Worm (Caenorhabditis elegans): Measurements from ENCODE around the gene F59E12.6.

The F59E12.6 gene

DNA sequence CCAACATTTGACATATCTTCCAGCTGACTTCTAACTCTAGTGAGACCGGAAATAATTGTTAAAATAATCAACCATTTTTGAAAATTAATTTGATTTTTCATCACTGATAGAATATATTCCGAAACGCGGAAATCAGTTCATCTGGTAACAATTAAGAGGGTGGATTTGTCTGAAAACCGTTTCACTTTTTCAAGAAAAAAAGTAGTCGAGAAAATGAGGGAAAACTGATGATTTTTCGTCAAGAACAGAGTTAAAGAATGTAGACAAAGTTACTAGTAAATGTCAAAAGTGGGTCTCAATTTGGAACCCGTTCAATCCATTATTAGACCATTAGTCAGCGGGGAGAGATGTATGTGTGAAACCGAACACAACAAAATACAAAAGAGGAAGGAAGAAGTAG, 27.6 kb downstream of the F59E12.6 start, which contains the start of gene C17G10.6:
TSS of gene C17G10.6 (minus strand) at position 101 of the 400 bp plus-strand sequence.
- TF ChIP-seq ztf-29 (GFP tag; IDR thresholded peaks at IDR 0.05) (no peak), med-1 (GFP tag; optimal IDR thresholded peaks at IDR 0.05; ENCODE audit: insufficient read depth) (no peak), T22C8.4 (GFP tag; IDR thresholded peaks at IDR 0.05) (no peak), tab-1 (GFP tag; IDR thresholded peaks at IDR 0.05) (no peak), flt-1 (GFP tag; IDR thresholded peaks at IDR 0.05) (no peak), klf-2 (GFP tag; conservative IDR thresholded peaks at IDR 0.05) (no peak), ref-1 (GFP tag; conservative IDR thresholded peaks at IDR 0.05) (no peak), ztf-23 (GFP tag; IDR thresholded peaks at IDR 0.05) (no peak)

DNA sequence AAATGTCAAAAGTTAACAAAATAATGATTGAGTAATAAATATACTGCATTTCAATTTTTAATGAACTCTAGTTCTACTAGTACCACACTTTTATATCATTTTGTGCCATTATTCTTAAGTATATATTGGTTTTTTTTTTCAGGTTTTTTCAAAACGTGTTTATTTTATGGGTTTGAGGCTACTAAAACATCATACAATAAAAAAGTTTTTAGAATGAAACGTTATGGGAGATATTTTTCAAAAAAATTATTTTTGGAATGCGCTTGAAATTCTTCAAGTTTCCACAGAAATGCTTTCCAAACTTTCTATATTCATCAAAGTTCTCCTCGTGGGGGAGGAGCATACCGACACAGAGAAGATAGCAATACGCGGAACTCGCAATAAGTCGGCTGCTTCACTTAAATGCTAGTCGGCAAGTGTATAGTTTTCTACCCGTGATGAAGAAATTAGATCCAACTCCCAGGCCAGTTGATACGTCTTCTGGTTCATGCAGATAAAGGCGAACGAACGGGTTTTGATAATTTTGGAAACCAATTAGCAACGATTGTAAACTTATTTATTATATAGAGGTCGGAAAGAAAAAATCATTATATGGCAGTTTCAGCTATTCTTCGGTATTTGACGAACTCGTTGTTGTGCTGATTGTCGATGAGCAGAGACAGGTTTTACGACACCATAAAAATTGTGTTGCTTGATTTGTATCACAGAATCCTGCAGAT, 31.3 kb downstream of the F59E12.6 start, which contains the start of gene C17G10.10:
TSS of gene C17G10.10 (minus strand) at position 51 of the 719 bp plus-strand sequence.
- TF ChIP-seq klf-2 (GFP tag; conservative IDR thresholded peaks at IDR 0.05) (no peak), ztf-29 (GFP tag; IDR thresholded peaks at IDR 0.05) (no peak), ref-1 (GFP tag; conservative IDR thresholded peaks at IDR 0.05) (no peak), tab-1 (GFP tag; IDR thresholded peaks at IDR 0.05) (no peak), ztf-23 (GFP tag; IDR thresholded peaks at IDR 0.05) (no peak), med-1 (GFP tag; optimal IDR thresholded peaks at IDR 0.05; ENCODE audit: insufficient read depth) (no peak), T22C8.4 (GFP tag; IDR thresholded peaks at IDR 0.05) (no peak), flt-1 (GFP tag; IDR thresholded peaks at IDR 0.05) (no peak), cog-1 (tag; optimal IDR thresholded peaks at IDR 0.05) (no peak)

DNA sequence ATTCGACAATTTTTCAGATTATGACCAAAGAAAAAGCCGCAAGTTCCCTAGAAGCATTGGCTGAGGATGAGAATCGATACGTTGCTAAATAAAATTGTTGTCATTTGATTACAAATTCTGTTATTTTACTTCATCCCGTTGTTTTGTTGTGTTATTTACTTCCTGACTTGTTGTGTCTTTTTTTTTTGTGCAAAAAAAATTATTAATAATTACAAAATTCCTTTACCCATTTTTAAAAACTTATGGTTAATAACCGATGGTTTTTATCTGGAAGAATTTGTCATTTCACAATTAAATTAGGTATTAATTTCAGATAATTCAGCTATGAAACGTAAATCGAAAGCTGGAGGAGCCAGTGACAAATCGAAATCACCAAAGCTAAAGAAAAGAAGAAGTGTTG, 34.5 kb downstream of the F59E12.6 start, which contains the start of gene C17G10.1:
TSS of gene C17G10.1 (plus strand) at position 301 of the 400 bp plus-strand sequence.
- no peak for TF ChIP-seq T22C8.4 (GFP tag; IDR thresholded peaks at IDR 0.05)
- no peak for TF ChIP-seq flt-1 (GFP tag; IDR thresholded peaks at IDR 0.05)
- no peak for TF ChIP-seq tab-1 (GFP tag; IDR thresholded peaks at IDR 0.05)
- TF ChIP-seq med-1 (GFP tag; optimal IDR thresholded peaks at IDR 0.05; ENCODE audit: insufficient read depth): no peak
- TF ChIP-seq cog-1 (tag; optimal IDR thresholded peaks at IDR 0.05): no peak
- TF ChIP-seq ztf-23 (GFP tag; IDR thresholded peaks at IDR 0.05): no peak
- TF ChIP-seq klf-2 (GFP tag; conservative IDR thresholded peaks at IDR 0.05): no peak
- TF ChIP-seq ref-1 (GFP tag; conservative IDR thresholded peaks at IDR 0.05): no peak
- no peak for TF ChIP-seq ztf-29 (GFP tag; IDR thresholded peaks at IDR 0.05)

DNA sequence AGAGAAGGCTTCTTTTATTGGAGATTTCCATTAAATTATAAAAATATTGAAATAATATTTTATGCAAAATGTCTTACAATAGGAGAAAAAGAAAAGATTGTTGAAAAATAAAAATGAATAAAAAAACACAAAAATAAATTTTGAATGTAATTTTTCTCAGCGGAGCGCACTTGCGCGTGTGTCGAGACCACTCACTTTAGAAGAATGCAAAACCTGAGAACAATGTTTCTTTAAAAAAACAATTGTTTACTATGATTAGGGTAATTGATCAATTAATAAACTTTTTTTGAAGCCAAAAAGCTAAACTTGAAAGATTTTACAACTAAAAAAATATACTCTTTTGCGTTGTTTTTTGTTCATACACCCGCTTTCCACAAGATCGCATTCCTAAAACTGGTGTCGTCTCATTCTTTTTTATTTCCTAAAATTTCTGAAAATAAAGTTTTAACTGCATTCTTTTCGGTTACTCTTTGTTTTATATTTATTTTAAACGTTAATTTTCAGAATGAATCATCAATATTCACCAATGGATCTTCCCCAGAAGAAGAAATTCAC, 36.5 kb downstream of the F59E12.6 start, which contains the start of gene ttc-4:
TSS of gene ttc-4 (plus strand) at position 505 of the 555 bp plus-strand sequence.
- TF ChIP-seq ztf-23 (GFP tag; IDR thresholded peaks at IDR 0.05) (no peak), ztf-29 (GFP tag; IDR thresholded peaks at IDR 0.05) (no peak), ref-1 (GFP tag; conservative IDR thresholded peaks at IDR 0.05) (no peak), cog-1 (tag; optimal IDR thresholded peaks at IDR 0.05) (peak; percentile 56), klf-2 (GFP tag; conservative IDR thresholded peaks at IDR 0.05) (0 out of 2 replicates have a peak, but pooled peaks have one; percentile 44)

DNA sequence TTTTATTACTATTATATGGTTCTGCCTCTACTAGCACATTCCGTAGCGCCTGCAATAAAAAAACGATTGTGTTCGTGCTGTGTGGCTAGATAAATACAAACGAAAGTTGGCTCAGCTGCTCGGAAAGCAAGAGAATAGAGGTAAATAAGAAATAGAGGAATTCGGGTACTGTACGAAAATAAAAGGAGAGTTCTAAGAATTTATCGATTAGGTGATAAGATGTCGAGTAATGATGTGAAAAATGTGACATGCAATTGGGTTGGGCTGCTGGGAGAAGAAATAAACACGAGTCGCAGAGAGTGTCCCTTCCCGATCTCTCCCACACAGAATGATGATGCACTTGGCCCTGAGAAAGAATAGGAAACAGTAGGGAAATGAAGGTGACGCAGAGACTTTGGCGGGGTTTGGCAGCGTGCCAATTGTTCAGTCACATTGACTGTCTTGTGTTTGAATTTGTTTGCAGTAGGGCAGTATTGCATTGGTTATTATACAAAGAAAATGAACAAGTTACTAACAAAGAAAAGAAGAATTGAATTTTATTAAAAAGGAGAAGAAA, 37.3 kb downstream of the F59E12.6 start, which contains the start of gene cdc-14:
TSS of gene cdc-14 (minus strand) at position 51 of the 556 bp plus-strand sequence.
- TF ChIP-seq ztf-29 (GFP tag; IDR thresholded peaks at IDR 0.05): no peak
- TF ChIP-seq cog-1 (tag; optimal IDR thresholded peaks at IDR 0.05): peak; percentile 60
- 0 out of 2 replicates have a peak, but pooled peaks have one; percentile 10 for TF ChIP-seq ztf-23 (GFP tag; IDR thresholded peaks at IDR 0.05)

DNA sequence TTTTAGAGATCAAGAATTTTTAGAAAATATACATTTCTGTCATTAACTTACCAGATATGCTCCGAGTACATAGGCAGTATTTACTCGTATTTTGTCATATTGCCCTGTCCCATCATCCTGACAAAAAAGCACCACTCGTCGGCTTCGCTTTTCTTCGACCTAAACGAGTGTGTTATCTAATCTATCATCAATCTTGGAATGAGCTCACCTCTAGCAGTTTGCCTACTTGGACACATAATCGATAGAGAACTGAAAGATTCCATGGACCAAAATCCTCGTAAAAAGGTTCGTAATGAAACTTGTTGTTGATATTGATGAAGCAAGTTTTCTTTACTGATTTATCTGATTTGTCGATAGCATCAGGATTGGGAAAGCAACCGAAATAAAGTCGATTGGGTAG, 37.9 kb downstream of the F59E12.6 start:
- TF ChIP-seq flt-1 (GFP tag; IDR thresholded peaks at IDR 0.05): no peak
- TF ChIP-seq ztf-23 (GFP tag; IDR thresholded peaks at IDR 0.05): no peak
- no peak for TF ChIP-seq ref-1 (GFP tag; conservative IDR thresholded peaks at IDR 0.05)
- TF ChIP-seq klf-2 (GFP tag; conservative IDR thresholded peaks at IDR 0.05): no peak
- TF ChIP-seq cog-1 (tag; optimal IDR thresholded peaks at IDR 0.05): no peak
- no peak for TF ChIP-seq tab-1 (GFP tag; IDR thresholded peaks at IDR 0.05)
- TF ChIP-seq T22C8.4 (GFP tag; IDR thresholded peaks at IDR 0.05): no peak
- TF ChIP-seq ztf-29 (GFP tag; IDR thresholded peaks at IDR 0.05): no peak

DNA sequence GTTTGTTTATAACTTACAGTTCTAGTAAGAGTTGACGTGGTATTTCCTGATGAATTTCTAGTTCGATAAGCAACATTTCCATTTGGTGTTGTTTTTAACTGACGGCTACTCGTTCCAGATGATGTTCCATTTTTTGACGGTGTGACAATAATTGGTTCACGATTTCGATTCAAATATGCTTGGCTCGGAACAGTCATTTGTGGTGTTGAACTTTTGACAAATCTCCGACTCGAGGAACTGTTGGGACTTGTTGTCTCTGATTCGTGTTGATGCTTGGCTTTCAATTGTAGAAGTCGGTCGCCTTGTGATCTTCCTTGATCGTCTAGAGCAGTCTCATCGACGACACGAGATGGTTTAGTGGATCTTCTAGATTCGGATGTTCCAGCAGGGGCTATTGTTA, 39.2 kb downstream of the F59E12.6 start:
- TF ChIP-seq med-1 (GFP tag; optimal IDR thresholded peaks at IDR 0.05; ENCODE audit: insufficient read depth) (no peak), ref-1 (GFP tag; conservative IDR thresholded peaks at IDR 0.05) (no peak)

DNA sequence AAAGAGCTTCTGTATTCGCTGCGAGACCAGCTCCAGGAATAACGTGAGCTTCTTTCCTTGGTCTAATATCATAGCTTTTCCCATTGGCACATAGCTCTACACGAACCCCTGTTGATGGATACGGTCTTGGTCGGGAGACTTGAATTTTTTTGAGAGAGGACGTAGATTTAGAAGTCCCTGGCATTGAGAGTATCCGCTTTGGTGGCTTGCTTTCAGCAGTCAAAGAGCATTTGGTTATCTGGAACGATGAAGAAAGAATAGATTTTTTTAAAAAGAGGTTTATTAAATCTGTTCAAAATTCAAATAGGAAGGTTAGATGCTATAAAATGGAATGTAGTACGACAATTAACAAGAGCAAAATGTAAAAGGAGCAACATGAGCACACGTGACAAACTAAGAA, 41.1 kb downstream of the F59E12.6 start, which contains the start of gene C17G10.13:
TSS of gene C17G10.13 (minus strand) at position 101 of the 400 bp plus-strand sequence.
- no peak for TF ChIP-seq ztf-29 (GFP tag; IDR thresholded peaks at IDR 0.05)
- TF ChIP-seq med-1 (GFP tag; optimal IDR thresholded peaks at IDR 0.05; ENCODE audit: insufficient read depth): no peak
- no peak for TF ChIP-seq tab-1 (GFP tag; IDR thresholded peaks at IDR 0.05)
- TF ChIP-seq klf-2 (GFP tag; conservative IDR thresholded peaks at IDR 0.05): no peak
- no peak for TF ChIP-seq ztf-23 (GFP tag; IDR thresholded peaks at IDR 0.05)

DNA sequence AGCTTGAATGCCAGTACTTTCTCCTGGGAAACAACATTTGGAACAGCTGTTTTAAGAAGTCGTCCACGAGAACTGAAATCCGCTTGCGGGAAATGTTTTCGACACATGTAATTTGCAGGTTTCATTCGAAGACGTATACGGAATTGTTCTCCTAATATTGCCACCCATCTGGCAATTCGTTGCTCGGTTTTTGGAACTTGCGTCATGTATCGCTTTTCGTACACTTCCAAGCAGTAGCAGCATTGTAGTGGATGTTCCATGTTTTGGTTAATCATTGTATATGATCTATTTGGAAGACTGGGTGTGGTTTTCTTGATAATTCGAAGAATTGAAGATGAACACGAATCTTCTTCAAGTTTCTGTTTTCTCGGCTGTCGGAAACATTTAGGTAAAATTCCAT, 43.0 kb downstream of the F59E12.6 start:
- TF ChIP-seq med-1 (GFP tag; optimal IDR thresholded peaks at IDR 0.05; ENCODE audit: insufficient read depth) (no peak), ztf-23 (GFP tag; IDR thresholded peaks at IDR 0.05) (no peak), klf-2 (GFP tag; conservative IDR thresholded peaks at IDR 0.05) (no peak), flt-1 (GFP tag; IDR thresholded peaks at IDR 0.05) (no peak), T22C8.4 (GFP tag; IDR thresholded peaks at IDR 0.05) (no peak), cog-1 (tag; optimal IDR thresholded peaks at IDR 0.05) (no peak), ztf-29 (GFP tag; IDR thresholded peaks at IDR 0.05) (no peak), tab-1 (GFP tag; IDR thresholded peaks at IDR 0.05) (no peak), ref-1 (GFP tag; conservative IDR thresholded peaks at IDR 0.05) (no peak)
